Fruit fly (Drosophila melanogaster) whole organism, embryonic: ENCODE results near the gene HIP-R.

Experiments
- ATbp ChIP-seq: fragments of 200-800 bp; sonication (Bioruptor generic); optimal IDR thresholded peaks from 2 replicates; lab custom pipeline; 2017; ENCODE audit warnings: missing biosample characterization, mild to moderate bottlenecking, missing genetic modification characterization, missing genetic modification reagents
- BtbVII ChIP-seq: fragments of 200-800 bp; sonication (Bioruptor generic); optimal IDR thresholded peaks from 3 replicates; lab custom pipeline; 2017; ENCODE audit warnings: missing biosample characterization, mild to moderate bottlenecking, missing genetic modification characterization
- CG10321 ChIP-seq: fragments of 200-800 bp; sonication (Bioruptor generic); IDR thresholded peaks from 2 replicates; pipeline ENCODE4 v1.3.6; 2022; ENCODE audit warnings: missing biosample characterization, missing genetic modification characterization
- CG10431 ChIP-seq: fragments of 200-800 bp; sonication (Bioruptor generic); optimal IDR thresholded peaks from 3 replicates; lab custom pipeline; 2018; ENCODE audit warnings: missing biosample characterization, mild to moderate bottlenecking, missing genetic modification characterization
- CG16863 ChIP-seq: fragments of 200-800 bp; sonication (Bioruptor generic); optimal IDR thresholded peaks from 3 replicates; lab custom pipeline; 2016; ENCODE audit warnings: missing biosample characterization, missing genetic modification characterization
- CG17802 ChIP-seq: fragments of 200-800 bp; sonication (Bioruptor generic); optimal IDR thresholded peaks from 2 replicates; lab custom pipeline; 2018; ENCODE audit warnings: missing biosample characterization, mild to moderate bottlenecking, missing genetic modification characterization, moderate library complexity
- CG17829 ChIP-seq: fragments of 200-800 bp; optimal IDR thresholded peaks from 2 replicates; lab custom pipeline; 2019; ENCODE audit warnings: missing biosample characterization, mild to moderate bottlenecking, missing genetic modification characterization, moderate library complexity
- CG18764 ChIP-seq: fragments of 200-800 bp; sonication (Bioruptor generic); optimal IDR thresholded peaks from 3 replicates; lab custom pipeline; 2016; ENCODE audit warnings: missing biosample characterization, missing genetic modification characterization
- CG3407 ChIP-seq: fragments of 200-800 bp; sonication (Bioruptor generic); optimal IDR thresholded peaks from 2 replicates; lab custom pipeline; 2018; ENCODE audit warnings: missing biosample characterization, mild to moderate bottlenecking, missing genetic modification characterization
- CG4617 ChIP-seq: fragments of 200-800 bp; sonication (Bioruptor generic); optimal IDR thresholded peaks from 3 replicates; lab custom pipeline; 2016; ENCODE audit warnings: missing biosample characterization, missing genetic modification characterization, borderline replicate concordance
- CG5180 ChIP-seq: fragments of 200-800 bp; sonication (Bioruptor generic); optimal IDR thresholded peaks from 3 replicates; lab custom pipeline; 2017; ENCODE audit warnings: missing biosample characterization, missing genetic modification characterization, mild to moderate bottlenecking, moderate library complexity, missing genetic modification reagents
- CG8281 ChIP-seq: fragments of 200-800 bp; sonication (Bioruptor generic); optimal IDR thresholded peaks from 2 replicates; lab custom pipeline; 2018; ENCODE audit warnings: missing biosample characterization, mild to moderate bottlenecking, missing genetic modification characterization, moderate library complexity
- D19B ChIP-seq: fragments of 200-800 bp; sonication (Bioruptor generic); optimal IDR thresholded peaks from 2 replicates; lab custom pipeline; 2017; ENCODE audit warnings: missing biosample characterization, mild to moderate bottlenecking, missing genetic modification characterization
- Dbx ChIP-seq: fragments of 200-800 bp; sonication (Bioruptor generic); IDR thresholded peaks from 3 replicates; pipeline ENCODE4 v1.3.6; 2022; ENCODE audit warnings: missing biosample characterization, missing genetic modification characterization
- Deaf1 ChIP-seq: fragments of 200-800 bp; optimal IDR thresholded peaks from 3 replicates; lab custom pipeline; 2019; ENCODE audit warnings: missing biosample characterization, mild to moderate bottlenecking, missing genetic modification characterization, moderate library complexity
- Dip2 ChIP-seq: fragments of 200-800 bp; sonication (Bioruptor generic); IDR thresholded peaks from 2 replicates; pipeline ENCODE4 v1.3.6; 2022; ENCODE audit warnings: missing biosample characterization, missing genetic modification characterization
- Doc2 ChIP-seq: fragments of 200-800 bp; sonication (Bioruptor generic); IDR thresholded peaks from 2 replicates; pipeline ENCODE4 v1.3.6; 2022; ENCODE audit warnings: missing biosample characterization, missing genetic modification characterization
- ERR ChIP-seq: fragments of 200-800 bp; sonication (Bioruptor generic); optimal IDR thresholded peaks from 2 replicates; lab custom pipeline; 2016; ENCODE audit warnings: missing biosample characterization, missing genetic modification characterization
- Elba2 ChIP-seq: fragments of 200-800 bp; sonication (Bioruptor generic); optimal IDR thresholded peaks from 3 replicates; lab custom pipeline; 2016; ENCODE audit warnings: missing biosample characterization, missing genetic modification characterization
- HLH54F ChIP-seq: fragments of 200-800 bp; sonication (Bioruptor generic); optimal IDR thresholded peaks from 3 replicates; lab custom pipeline; 2016; ENCODE audit warnings: missing biosample characterization, missing genetic modification characterization
- Hmx ChIP-seq: fragments of 200-800 bp; sonication (Bioruptor generic); optimal IDR thresholded peaks from 2 replicates; lab custom pipeline; 2016; ENCODE audit warnings: missing biosample characterization, missing genetic modification characterization
- NFAT ChIP-seq: fragments of 200-800 bp; sonication (Bioruptor generic); IDR thresholded peaks from 2 replicates; pipeline ENCODE4 v1.3.6; 2022; ENCODE audit warnings: missing biosample characterization, missing genetic modification characterization
- PHDP ChIP-seq: fragments of 200-800 bp; sonication (Bioruptor generic); optimal IDR thresholded peaks from 3 replicates; lab custom pipeline; 2018; ENCODE audit warnings: missing biosample characterization, mild to moderate bottlenecking, missing genetic modification characterization, moderate library complexity
- Rx ChIP-seq: fragments of 200-800 bp; sonication (Bioruptor generic); IDR thresholded peaks from 2 replicates; pipeline ENCODE4 v1.3.6; 2022; ENCODE audit warnings: missing biosample characterization, missing genetic modification characterization
- Spps ChIP-seq: fragments of 200-800 bp; sonication (Bioruptor generic); optimal IDR thresholded peaks from 2 replicates; lab custom pipeline; 2018; ENCODE audit warnings: missing biosample characterization, mild to moderate bottlenecking, missing genetic modification characterization
- Sry-β ChIP-seq: fragments of 200-800 bp; sonication (Bioruptor generic); optimal IDR thresholded peaks from 2 replicates; lab custom pipeline; 2018; ENCODE audit warnings: missing biosample characterization, mild to moderate bottlenecking, missing genetic modification characterization, moderate library complexity
- Taf1 ChIP-seq: fragments of 200-800 bp; sonication (Bioruptor generic); IDR thresholded peaks from 2 replicates; pipeline ENCODE4 v1.3.6; 2022; ENCODE audit warnings: missing biosample characterization, missing genetic modification characterization
- Usf ChIP-seq: fragments of 200-800 bp; sonication (Bioruptor generic); optimal IDR thresholded peaks from 2 replicates; lab custom pipeline; 2017; ENCODE audit warnings: missing genotype, missing biosample characterization, missing genetic modification characterization
- Xbp1 ChIP-seq: fragments of 200-800 bp; sonication (Bioruptor generic); optimal IDR thresholded peaks from 3 replicates; lab custom pipeline; 2016; ENCODE audit warnings: missing biosample characterization, mild to moderate bottlenecking, missing genetic modification characterization
- al ChIP-seq: fragments of 200-800 bp; sonication (Bioruptor generic); IDR thresholded peaks from 2 replicates; pipeline ENCODE4 v1.3.6; 2022; ENCODE audit warnings: missing biosample characterization, missing genetic modification characterization
- ap ChIP-seq: fragments of 200-800 bp; sonication (Bioruptor generic); IDR thresholded peaks from 2 replicates; pipeline ENCODE4 v1.3.6; 2022; ENCODE audit warnings: missing biosample characterization, missing genetic modification characterization
- cas ChIP-seq: fragments of 200-800 bp; sonication (Bioruptor generic); IDR thresholded peaks from 2 replicates; pipeline ENCODE4 v1.3.6; 2022; ENCODE audit warnings: missing biosample characterization, missing genetic modification characterization
- chm ChIP-seq: fragments of 200-800 bp; sonication (Bioruptor generic); IDR thresholded peaks from 2 replicates; pipeline ENCODE4 v1.3.6; 2022; ENCODE audit warnings: missing biosample characterization, missing genetic modification characterization
- ci ChIP-seq: fragments of 200-800 bp; sonication (Bioruptor generic); IDR thresholded peaks from 3 replicates; pipeline ENCODE4 v1.3.6; 2022; ENCODE audit warnings: missing biosample characterization, missing genetic modification characterization
- croc ChIP-seq: fragments of 200-800 bp; sonication (Bioruptor generic); conservative IDR thresholded peaks from 3 replicates; pipeline ENCODE4 v1.3.6; 2022; ENCODE audit warnings: missing biosample characterization, missing genetic modification characterization
- da ChIP-seq: fragments of 200-800 bp; sonication (Bioruptor generic); optimal IDR thresholded peaks from 2 replicates; lab custom pipeline; 2016; ENCODE audit warnings: missing biosample characterization, missing genetic modification characterization
- disco-r ChIP-seq: fragments of 200-800 bp; sonication (Bioruptor generic); optimal IDR thresholded peaks from 2 replicates; lab custom pipeline; 2016; ENCODE audit warnings: missing biosample characterization, missing genetic modification characterization
- fd96Cb ChIP-seq: fragments of 200-800 bp; sonication (Bioruptor generic); optimal IDR thresholded peaks from 2 replicates; lab custom pipeline; 2018; ENCODE audit warnings: missing biosample characterization, mild to moderate bottlenecking, missing genetic modification characterization, moderate library complexity
- h ChIP-seq: fragments of >200 bp; optimal IDR thresholded peaks from 2 replicates; lab custom pipeline; 2017
- ham ChIP-seq: fragments of 200-800 bp; sonication (Bioruptor generic); IDR thresholded peaks from 2 replicates; pipeline ENCODE4 v1.3.6; 2022; ENCODE audit warnings: missing biosample characterization, missing genetic modification characterization
- jing ChIP-seq: fragments of 200-800 bp; sonication (Bioruptor generic); optimal IDR thresholded peaks from 2 replicates; lab custom pipeline; 2018; ENCODE audit warnings: missing biosample characterization, mild to moderate bottlenecking, missing genetic modification characterization
- maf-S ChIP-seq: fragments of 200-800 bp; sonication (Bioruptor generic); optimal IDR thresholded peaks from 2 replicates; lab custom pipeline; 2016; ENCODE audit warnings: missing biosample characterization, missing genetic modification characterization
- pan ChIP-seq, 4 experiments: fragments of >200 bp in 3 of 4; fragments of 200-800 bp in 1 of 4; sonication (Bioruptor generic) in 1 of 4; optimal IDR thresholded peaks in 3 of 4; IDR thresholded peaks in 1 of 4; 2 replicates each; pipeline versions ENCODE4 v1.3.6 to Lab custom; 2017 to 2022; ENCODE audit warnings: missing biosample characterization in 2 of 4, missing genetic modification characterization in 2 of 4, mixed read lengths in 1 of 4
- pros ChIP-seq: fragments of 200-800 bp; sonication (Bioruptor generic); optimal IDR thresholded peaks from 3 replicates; lab custom pipeline; 2019; ENCODE audit warnings: missing biosample characterization, mild to moderate bottlenecking, missing genetic modification characterization, moderate library complexity
- rib ChIP-seq: fragments of 200-800 bp; sonication (Bioruptor generic); IDR thresholded peaks from 2 replicates; pipeline ENCODE4 v1.3.6; 2022; ENCODE audit warnings: missing biosample characterization, missing genetic modification characterization
- scrt ChIP-seq: fragments of 200-800 bp; sonication (Bioruptor generic); optimal IDR thresholded peaks from 2 replicates; lab custom pipeline; 2018; ENCODE audit warnings: missing biosample characterization, mild to moderate bottlenecking, missing genetic modification characterization, moderate library complexity
- trh ChIP-seq: fragments of 200-800 bp; sonication (Bioruptor generic); optimal IDR thresholded peaks from 2 replicates; lab custom pipeline; 2016; ENCODE audit warnings: missing biosample characterization, missing genetic modification characterization
- twi ChIP-seq: fragments of 200-800 bp; optimal IDR thresholded peaks from 2 replicates; lab custom pipeline; 2019; ENCODE audit warnings: missing biosample characterization, mild to moderate bottlenecking, missing genetic modification characterization, moderate library complexity
- wdn ChIP-seq: fragments of 200-800 bp; sonication (Bioruptor generic); IDR thresholded peaks from 2 replicates; pipeline ENCODE4 v1.3.6; 2022; ENCODE audit warnings: missing biosample characterization, missing genetic modification characterization
- z ChIP-seq: fragments of 200-800 bp; sonication (Bioruptor generic); IDR thresholded peaks from 3 replicates; pipeline ENCODE4 v1.3.6; 2022; ENCODE audit warnings: missing biosample characterization, missing genetic modification characterization

The HIP-R gene

dm6 chrX:3743891-3744491, 45.8 kb upstream of the HIP-R start (continued):
- peak; percentile 75 for TF ChIP-seq croc (GFP tag; lab: Robert Waterston, UW)
- TF ChIP-seq CG10321 (GFP tag; lab: Robert Waterston, UW): peak; percentile 56; the same call in 1 of the 2 replicates
- TF ChIP-seq CG18764 (GFP tag; lab: Kevin White, UChicago): peak; percentile 63
- TF ChIP-seq CG4617 (GFP tag; lab: Kevin White, UChicago): peak; percentile 17
- TF ChIP-seq Dbx (GFP tag; lab: Robert Waterston, UW): peak; percentile 69
- TF ChIP-seq fd96Cb: peak; percentile 91
- TF ChIP-seq HLH54F: no peak
- TF ChIP-seq pros (GFP tag; lab: Kevin White, UChicago): no peak
- peak; percentile 87 for TF ChIP-seq PHDP (tag; lab: Kevin White, UChicago)
- peak; percentile 57 for TF ChIP-seq ap (GFP tag; lab: Robert Waterston, UW)
- no peak for TF ChIP-seq CG16863
- peak; percentile 90 for TF ChIP-seq BtbVII
- no peak for TF ChIP-seq maf-S (GFP tag; lab: Kevin White, UChicago)
- peak; percentile 5 for TF ChIP-seq CG17802 (tag; lab: Kevin White, UChicago)
- peak; percentile 74 for TF ChIP-seq Spps (tag; lab: Kevin White, UChicago)
- peak; percentile 44; the same call in 1 of the 2 replicates for TF ChIP-seq Doc2 (GFP tag; lab: Robert Waterston, UW)
- no peak for TF ChIP-seq Elba2 (GFP tag; lab: Kevin White, UChicago)
- peak; percentile 74 for TF ChIP-seq D19B (GFP tag; lab: Kevin White, UChicago)
- no peak for TF ChIP-seq h (lab: Kevin White, UChicago)
- peak; percentile 62 for TF ChIP-seq CG10431 (GFP tag; lab: Kevin White, UChicago)
- TF ChIP-seq twi: peak; percentile 82
- no peak for TF ChIP-seq Hmx (GFP tag; lab: Kevin White, UChicago)
- TF ChIP-seq chm (GFP tag; lab: Robert Waterston, UW): no peak; the same call in 1 of the 2 replicates
- no peak for TF ChIP-seq da
- TF ChIP-seq CG8281 (tag; lab: Kevin White, UChicago): peak; percentile 39
- TF ChIP-seq z (GFP tag; lab: Robert Waterston, UW): no peak
- TF ChIP-seq CG3407 (GFP tag; lab: Kevin White, UChicago): peak; percentile 73
- TF ChIP-seq trh (GFP tag; lab: Kevin White, UChicago): peak; percentile 54
- peak; percentile 44 for TF ChIP-seq ci (GFP tag; lab: Robert Waterston, UW)
- peak; percentile 86 for TF ChIP-seq CG17829 (tag; lab: Kevin White, UChicago)
- TF ChIP-seq al (GFP tag; lab: Robert Waterston, UW): peak; percentile 70
- peak; percentile 48 for TF ChIP-seq Sry-β (GFP tag; lab: Kevin White, UChicago)
- TF ChIP-seq Dip2 (GFP tag; lab: Robert Waterston, UW): peak; percentile 15; the same call in 1 of the 2 replicates
- TF ChIP-seq Deaf1: peak; percentile 47
- TF ChIP-seq NFAT (GFP tag; lab: Robert Waterston, UW): peak; percentile 87
- no peak; the same call in 1 of the 2 replicates for TF ChIP-seq rib (GFP tag; lab: Robert Waterston, UW)
- peak; percentile 29 for TF ChIP-seq Rx
- TF ChIP-seq ERR: no peak
- no peak for TF ChIP-seq disco-r (GFP tag; lab: Kevin White, UChicago)
- TF ChIP-seq scrt (GFP tag; lab: Kevin White, UChicago): peak; percentile 67
- no peak for TF ChIP-seq jing (GFP tag; lab: Kevin White, UChicago)
- no peak; the same call in 1 of the 2 replicates for TF ChIP-seq cas (GFP tag; lab: Robert Waterston, UW)
- TF ChIP-seq CG5180: no peak
- TF ChIP-seq pan (optimal IDR thresholded peaks at IDR 0.05; lab: Kevin White, UChicago): no peak
- TF ChIP-seq pan (GFP tag; optimal IDR thresholded peaks at IDR 0.05 in 1 of 2, IDR thresholded peaks at IDR 0.05 in 1 of 2): peak in 1 of 2 experiments; percentile 84
- TF ChIP-seq wdn (GFP tag; lab: Robert Waterston, UW): peak; percentile 55; the same call in 1 of the 2 replicates
- TF ChIP-seq Xbp1: peak; percentile 76
- TF ChIP-seq Taf1 (GFP tag; lab: Robert Waterston, UW): no peak; the same call in 1 of the 2 replicates
- TF ChIP-seq Usf (GFP tag; lab: Kevin White, UChicago): peak; percentile 82
- peak; percentile 32; the same call in 1 of the 2 replicates for TF ChIP-seq ham (GFP tag; lab: Robert Waterston, UW)
- peak; percentile 82 for TF ChIP-seq ATbp (GFP tag; lab: Kevin White, UChicago)
